Worm (Caenorhabditis elegans): ENCODE data around the gene Y45F10D.15.

The Y45F10D.15 gene

DNA sequence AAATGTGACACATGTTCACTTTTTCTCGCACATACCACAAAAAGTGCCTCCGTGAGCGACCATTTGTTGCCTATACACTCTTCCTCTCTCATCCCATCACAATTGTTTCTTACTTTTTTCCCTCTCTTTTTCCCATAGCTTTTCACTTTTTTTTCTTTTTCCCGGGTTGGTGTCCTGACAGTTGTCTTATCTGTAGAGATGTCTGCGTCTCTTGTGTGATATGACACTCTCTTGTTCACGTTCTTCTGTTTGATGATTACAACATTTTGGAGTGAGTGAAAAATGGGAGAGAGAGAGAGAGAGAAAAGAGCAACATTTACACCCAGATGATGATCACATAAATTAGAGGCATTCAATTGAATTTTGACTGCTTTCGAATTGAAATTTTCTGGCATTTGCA, 5.6 kb upstream of the Y45F10D.15 start:
- peak; percentile 19 for TF ChIP-seq cog-1 (tag; optimal IDR thresholded peaks at IDR 0.05)
- TF ChIP-seq tab-1 (GFP tag; IDR thresholded peaks at IDR 0.05): no peak
- no peak for TF ChIP-seq ztf-29 (GFP tag; IDR thresholded peaks at IDR 0.05)
- no peak for TF ChIP-seq klf-2 (GFP tag; conservative IDR thresholded peaks at IDR 0.05)
- TF ChIP-seq med-1 (GFP tag; optimal IDR thresholded peaks at IDR 0.05; ENCODE audit: insufficient read depth): no peak
- no peak for TF ChIP-seq flt-1 (GFP tag; IDR thresholded peaks at IDR 0.05)

DNA sequence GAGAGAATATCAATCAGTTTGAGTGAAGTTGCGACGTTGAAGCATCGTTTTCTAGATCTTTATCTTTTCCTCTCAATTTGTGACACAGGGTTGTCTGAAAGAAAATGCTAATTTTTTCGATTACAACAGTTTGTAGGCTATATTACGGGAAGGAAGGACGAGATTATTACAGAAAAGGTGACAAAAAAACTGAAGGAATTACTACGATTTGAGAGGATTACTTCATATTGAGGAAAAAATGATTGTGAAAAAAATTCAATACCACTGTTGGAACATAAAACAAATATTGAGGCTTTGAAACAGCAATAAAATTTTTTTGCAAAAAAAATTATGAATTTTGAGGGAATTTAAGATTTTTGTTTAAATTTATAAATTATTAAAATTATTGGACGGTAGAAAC, 13.0 kb downstream of the Y45F10D.15 start, which contains the start of gene Y45F10D.14:
Y45F10D.14 (minus strand) TSS at position 101 of the 400 bp plus-strand sequence.
- TF ChIP-seq cog-1 (tag; optimal IDR thresholded peaks at IDR 0.05) (no peak), ref-1 (GFP tag; conservative IDR thresholded peaks at IDR 0.05) (no peak), ztf-29 (GFP tag; IDR thresholded peaks at IDR 0.05) (no peak), flt-1 (GFP tag; IDR thresholded peaks at IDR 0.05) (no peak), T22C8.4 (GFP tag; IDR thresholded peaks at IDR 0.05) (no peak), tab-1 (GFP tag; IDR thresholded peaks at IDR 0.05) (no peak), med-1 (GFP tag; optimal IDR thresholded peaks at IDR 0.05; ENCODE audit: insufficient read depth) (no peak), klf-2 (GFP tag; conservative IDR thresholded peaks at IDR 0.05) (no peak), ztf-23 (GFP tag; IDR thresholded peaks at IDR 0.05) (no peak)

DNA sequence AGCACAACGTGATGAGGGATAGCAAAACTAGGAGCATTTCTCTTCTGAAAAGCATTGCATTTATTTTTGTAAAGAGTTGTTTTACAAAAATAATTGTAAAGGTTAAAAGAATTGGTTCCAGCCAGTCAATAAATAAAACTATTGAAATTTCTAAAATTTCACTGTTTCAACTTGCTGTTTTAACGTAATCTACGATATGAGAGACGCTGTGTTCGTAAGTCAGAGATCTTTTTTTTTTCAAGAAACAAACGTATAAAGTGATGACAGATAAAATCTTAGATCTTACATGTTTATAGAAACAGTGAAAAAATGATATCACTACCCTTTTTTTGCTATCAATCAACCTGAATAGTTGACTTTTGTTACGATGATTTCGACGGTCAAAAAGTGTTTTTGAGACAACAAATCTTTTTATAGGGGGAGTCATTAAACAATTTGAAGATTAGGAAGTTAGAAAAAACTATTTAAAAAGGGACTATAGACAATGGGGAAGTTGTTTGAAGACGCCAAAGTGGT, 22.8 kb downstream of the Y45F10D.15 start, which contains the start of gene Y45F10D.6:
Y45F10D.6 (minus strand) TSS at position 51 of the 516 bp plus-strand sequence.
- TF ChIP-seq ztf-29 (GFP tag; IDR thresholded peaks at IDR 0.05): no peak
- no peak for TF ChIP-seq ztf-23 (GFP tag; IDR thresholded peaks at IDR 0.05)
- TF ChIP-seq ref-1 (GFP tag; conservative IDR thresholded peaks at IDR 0.05): no peak
- no peak for TF ChIP-seq cog-1 (tag; optimal IDR thresholded peaks at IDR 0.05)
- TF ChIP-seq T22C8.4 (GFP tag; IDR thresholded peaks at IDR 0.05): no peak
- no peak for TF ChIP-seq flt-1 (GFP tag; IDR thresholded peaks at IDR 0.05)
- TF ChIP-seq tab-1 (GFP tag; IDR thresholded peaks at IDR 0.05): no peak
- TF ChIP-seq klf-2 (GFP tag; conservative IDR thresholded peaks at IDR 0.05): no peak
- TF ChIP-seq med-1 (GFP tag; optimal IDR thresholded peaks at IDR 0.05; ENCODE audit: insufficient read depth): no peak

DNA sequence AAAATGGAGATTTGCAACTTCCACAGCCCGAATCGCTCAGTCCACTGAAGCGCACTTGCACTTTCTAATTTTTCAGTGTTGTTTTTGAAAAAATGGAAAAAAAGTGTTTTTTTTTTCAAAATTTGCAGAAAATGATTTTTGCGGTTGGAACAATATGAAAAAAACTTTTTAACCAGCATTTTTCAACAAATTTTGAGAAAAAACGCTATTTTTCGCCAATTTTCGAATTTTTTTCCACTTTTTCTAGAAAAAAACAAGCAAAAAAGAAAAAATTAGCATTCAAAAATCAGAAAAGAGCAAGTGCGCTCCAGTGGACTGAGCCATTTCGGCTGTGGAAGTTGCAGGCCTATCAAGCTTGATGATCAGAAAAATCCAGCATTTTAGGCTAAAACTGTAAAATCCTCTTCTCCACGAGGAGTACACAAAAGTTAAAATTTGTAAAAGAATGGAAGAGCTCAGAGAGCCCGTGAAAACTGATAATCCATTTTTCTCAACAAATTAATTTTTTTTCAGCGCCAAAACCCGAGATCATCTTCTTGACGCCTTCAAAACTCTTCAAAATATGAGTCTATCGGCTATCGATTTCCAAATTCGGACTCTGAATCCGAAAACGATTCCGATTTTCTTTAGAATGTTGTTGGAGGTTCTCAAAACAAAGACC, 25.4 kb downstream of the Y45F10D.15 start:
- TF ChIP-seq cog-1 (tag; optimal IDR thresholded peaks at IDR 0.05): no peak
- TF ChIP-seq ztf-29 (GFP tag; IDR thresholded peaks at IDR 0.05): no peak
- TF ChIP-seq klf-2 (GFP tag; conservative IDR thresholded peaks at IDR 0.05): no peak
- TF ChIP-seq med-1 (GFP tag; optimal IDR thresholded peaks at IDR 0.05; ENCODE audit: insufficient read depth): no peak
- no peak for TF ChIP-seq ztf-23 (GFP tag; IDR thresholded peaks at IDR 0.05)
- TF ChIP-seq ref-1 (GFP tag; conservative IDR thresholded peaks at IDR 0.05): no peak
- no peak for TF ChIP-seq flt-1 (GFP tag; IDR thresholded peaks at IDR 0.05)
- no peak for TF ChIP-seq tab-1 (GFP tag; IDR thresholded peaks at IDR 0.05)
- no peak for TF ChIP-seq T22C8.4 (GFP tag; IDR thresholded peaks at IDR 0.05)

DNA sequence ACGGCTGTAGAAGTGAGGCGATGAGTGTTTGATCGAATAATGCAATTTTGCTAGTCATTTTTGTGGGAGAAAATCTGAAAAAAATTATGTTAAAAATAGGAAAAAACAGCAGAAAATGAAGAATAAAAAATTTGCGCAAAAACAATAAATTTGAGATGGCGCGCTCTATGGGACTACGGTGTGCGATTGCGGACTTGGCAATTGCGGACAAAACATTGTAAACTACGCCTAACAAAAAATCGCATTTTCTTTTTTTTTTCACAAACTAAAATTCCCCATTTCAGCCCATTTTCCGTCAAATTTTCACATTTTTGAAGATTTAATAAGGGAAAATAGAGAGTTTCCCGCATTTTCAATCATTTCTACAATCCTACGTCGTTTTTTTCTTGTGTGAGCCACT, 32.1 kb downstream of the Y45F10D.15 start, which contains the start of the genes sas-6 and Y45F10D.7:
sas-6 (minus strand) TSS at position 80 of the 400 bp plus-strand sequence.
Y45F10D.7 (plus strand) TSS at position 256 of the 400 bp plus-strand sequence.
- TF ChIP-seq med-1 (GFP tag; optimal IDR thresholded peaks at IDR 0.05; ENCODE audit: insufficient read depth) (no peak), cog-1 (tag; optimal IDR thresholded peaks at IDR 0.05) (no peak), ztf-29 (GFP tag; IDR thresholded peaks at IDR 0.05) (no peak), flt-1 (GFP tag; IDR thresholded peaks at IDR 0.05) (peak; percentile 69; the same call in 1 of the 2 replicates), ztf-23 (GFP tag; IDR thresholded peaks at IDR 0.05) (peak; percentile 60; the same call in 1 of the 2 replicates), klf-2 (GFP tag; conservative IDR thresholded peaks at IDR 0.05) (0 out of 2 replicates have a peak, but pooled peaks have one; percentile 44)

DNA sequence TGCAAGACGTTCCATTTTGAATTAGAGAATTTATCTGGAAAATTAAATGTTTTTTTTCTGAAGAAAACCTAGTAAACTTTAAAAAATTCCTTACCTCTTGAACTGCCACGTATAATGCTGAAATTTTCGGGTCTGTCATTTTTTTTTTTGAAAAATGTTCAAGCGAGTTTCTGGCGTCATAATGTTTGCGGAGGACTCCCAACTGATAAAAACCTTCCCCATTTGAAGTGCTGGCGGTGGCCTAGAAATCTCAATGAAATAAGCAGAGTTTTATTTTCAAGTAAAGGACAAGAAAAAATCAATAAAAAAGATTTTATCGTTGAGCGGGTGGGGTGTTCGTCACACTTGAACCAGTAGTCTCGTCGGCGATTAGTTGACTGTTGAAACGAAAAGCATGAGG, 34.1 kb downstream of the Y45F10D.15 start, which contains the start of gene icap-1:
icap-1 (minus strand) TSS at position 272 of the 400 bp plus-strand sequence.
- TF ChIP-seq cog-1 (tag; optimal IDR thresholded peaks at IDR 0.05): no peak
- no peak for TF ChIP-seq tab-1 (GFP tag; IDR thresholded peaks at IDR 0.05)
- no peak for TF ChIP-seq klf-2 (GFP tag; conservative IDR thresholded peaks at IDR 0.05)
- no peak for TF ChIP-seq med-1 (GFP tag; optimal IDR thresholded peaks at IDR 0.05; ENCODE audit: insufficient read depth)
- TF ChIP-seq T22C8.4 (GFP tag; IDR thresholded peaks at IDR 0.05): no peak

DNA sequence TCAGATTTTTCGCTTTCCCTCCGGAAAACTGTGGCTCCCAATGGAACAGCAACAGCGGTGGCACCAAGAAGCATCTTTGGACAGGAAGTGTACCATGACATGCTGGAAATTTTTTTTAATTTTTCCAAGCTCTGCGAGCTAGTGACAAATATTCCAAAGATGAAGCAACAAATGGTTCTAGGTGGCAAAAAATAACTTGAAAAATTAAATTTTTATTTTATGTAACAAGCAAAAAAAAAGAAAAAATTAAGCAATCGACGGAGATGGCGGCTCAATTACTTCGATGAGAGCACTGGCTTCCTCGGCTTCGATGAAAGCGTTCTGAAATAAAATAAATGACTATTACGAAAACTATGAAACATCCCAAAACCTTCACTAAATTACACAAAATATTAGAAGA, 35.2 kb downstream of the Y45F10D.15 start, which contains the start of gene lact-9:
lact-9 (minus strand) TSS at position 101 of the 400 bp plus-strand sequence.
- TF ChIP-seq T22C8.4 (GFP tag; IDR thresholded peaks at IDR 0.05) (no peak), cog-1 (tag; optimal IDR thresholded peaks at IDR 0.05) (no peak), ref-1 (GFP tag; conservative IDR thresholded peaks at IDR 0.05) (no peak), ztf-23 (GFP tag; IDR thresholded peaks at IDR 0.05) (no peak), ztf-29 (GFP tag; IDR thresholded peaks at IDR 0.05) (no peak), klf-2 (GFP tag; conservative IDR thresholded peaks at IDR 0.05) (no peak), tab-1 (GFP tag; IDR thresholded peaks at IDR 0.05) (no peak), flt-1 (GFP tag; IDR thresholded peaks at IDR 0.05) (no peak), med-1 (GFP tag; optimal IDR thresholded peaks at IDR 0.05; ENCODE audit: insufficient read depth) (no peak)

DNA sequence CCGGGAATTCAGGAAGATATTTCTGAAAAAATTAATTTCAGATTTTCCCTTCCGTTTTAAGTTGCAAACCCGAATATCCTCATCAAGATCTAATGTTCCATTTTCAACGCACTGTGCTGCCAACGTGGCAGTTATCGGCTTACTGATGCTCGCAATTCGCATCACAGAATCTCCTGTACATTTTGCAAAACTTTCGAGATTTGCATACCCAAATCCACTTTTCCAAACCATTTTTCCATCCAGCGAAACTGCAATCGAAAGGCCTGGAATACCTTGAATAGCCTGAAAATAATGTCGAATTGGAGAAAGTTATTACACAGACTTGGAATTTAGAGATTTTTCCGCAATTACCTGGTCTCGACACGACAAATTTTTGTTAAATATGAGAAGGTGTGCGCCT, 36.0 kb downstream of the Y45F10D.15 start:
- TF ChIP-seq ref-1 (GFP tag; conservative IDR thresholded peaks at IDR 0.05) (no peak), T22C8.4 (GFP tag; IDR thresholded peaks at IDR 0.05) (no peak), med-1 (GFP tag; optimal IDR thresholded peaks at IDR 0.05; ENCODE audit: insufficient read depth) (no peak), tab-1 (GFP tag; IDR thresholded peaks at IDR 0.05) (no peak), cog-1 (tag; optimal IDR thresholded peaks at IDR 0.05) (no peak), ztf-23 (GFP tag; IDR thresholded peaks at IDR 0.05) (no peak), flt-1 (GFP tag; IDR thresholded peaks at IDR 0.05) (no peak), klf-2 (GFP tag; conservative IDR thresholded peaks at IDR 0.05) (no peak), ztf-29 (GFP tag; IDR thresholded peaks at IDR 0.05) (no peak)

DNA sequence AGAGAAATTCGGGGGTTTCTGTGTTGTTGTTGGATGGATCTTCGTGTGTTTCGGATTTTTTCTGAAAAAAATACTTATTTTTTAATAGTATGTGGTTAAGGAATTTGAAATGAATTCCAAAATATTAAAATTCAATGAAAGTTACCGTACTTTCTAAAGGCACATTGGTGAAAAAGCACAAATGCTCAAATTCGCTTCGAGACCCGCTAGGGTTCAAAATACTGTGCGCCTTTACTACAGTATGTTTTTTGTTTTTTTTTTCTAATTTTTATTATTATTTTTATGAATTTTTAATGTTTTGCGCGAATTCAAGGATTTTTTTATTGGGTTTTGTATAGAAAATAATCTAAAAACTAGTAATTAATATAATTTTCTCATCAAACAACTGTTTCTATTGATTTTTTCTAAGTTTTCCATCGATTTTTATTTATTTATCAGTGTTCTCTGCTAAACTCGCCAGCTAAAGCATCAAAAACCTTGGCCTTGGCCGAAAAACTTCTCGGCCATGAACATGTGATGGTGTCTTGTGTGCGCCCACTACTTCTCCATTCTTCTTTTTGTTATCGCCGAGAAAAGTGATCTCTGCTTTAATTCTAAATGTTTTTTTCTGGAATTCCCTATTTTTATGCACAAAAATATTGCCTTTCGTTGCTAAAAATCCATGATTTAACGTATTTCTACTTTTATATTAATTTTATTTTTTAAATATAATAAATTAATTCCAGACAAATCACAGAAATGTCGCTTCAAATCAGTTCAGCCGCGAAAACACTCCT, 37.3 kb downstream of the Y45F10D.15 start, which contains the start of gene iscu-1:
iscu-1 (plus strand) TSS at position 726 of the 776 bp plus-strand sequence.
- TF ChIP-seq flt-1 (GFP tag; IDR thresholded peaks at IDR 0.05) (no peak), ztf-29 (GFP tag; IDR thresholded peaks at IDR 0.05) (peak; percentile 73; the same call in 1 of the 2 replicates)

Data from whole organism, midembryonic.